Fruit fly (Drosophila melanogaster) whole organism, embryonic: ENCODE results near the gene P5CDh1.

ENCODE experiments used
- Abd-B ChIP-seq: fragments of 200-800 bp; sonication (Bioruptor generic); optimal IDR thresholded peaks from 2 replicates; lab custom pipeline; 2018; ENCODE audit warnings: missing biosample characterization, mild to moderate bottlenecking, missing genetic modification characterization, moderate library complexity
- B-H1 ChIP-seq: fragments of 200-800 bp; sonication (Bioruptor generic); IDR thresholded peaks from 3 replicates; pipeline ENCODE4 v1.3.6; 2022; ENCODE audit warnings: missing biosample characterization, missing genetic modification characterization
- Bgb ChIP-seq: fragments of 200-800 bp; sonication (Bioruptor generic); IDR thresholded peaks from 2 replicates; pipeline ENCODE4 v1.3.6; 2022; ENCODE audit warnings: missing biosample characterization, missing genetic modification characterization; ENCODE audit not compliant: partially characterized antibody
- CG11723 ChIP-seq: fragments of 200-800 bp; sonication (Bioruptor generic); optimal IDR thresholded peaks from 2 replicates; lab custom pipeline; 2017; ENCODE audit warnings: missing biosample characterization, mild to moderate bottlenecking, missing genetic modification characterization
- CG1233 ChIP-seq: fragments of 200-800 bp; sonication (Bioruptor generic); optimal IDR thresholded peaks from 4 replicates; lab custom pipeline; 2018; ENCODE audit warnings: missing biosample characterization, mild to moderate bottlenecking, missing genetic modification characterization
- CG13287 ChIP-seq: fragments of 200-800 bp; sonication (Bioruptor generic); IDR thresholded peaks from 2 replicates; pipeline ENCODE4 v1.3.6; 2022; ENCODE audit warnings: missing biosample characterization, missing genetic modification characterization; ENCODE audit not compliant: partially characterized antibody
- CG13894 ChIP-seq: fragments of 200-800 bp; sonication (Bioruptor generic); optimal IDR thresholded peaks from 3 replicates; lab custom pipeline; 2018; ENCODE audit warnings: missing biosample characterization, mild to moderate bottlenecking, missing genetic modification characterization, moderate library complexity
- CG14014 ChIP-seq: fragments of 200-800 bp; sonication (Bioruptor generic); IDR thresholded peaks from 2 replicates; pipeline ENCODE4 v1.3.6; 2022; ENCODE audit warnings: missing biosample characterization, missing genetic modification characterization
- CG17361 ChIP-seq: fragments of 200-800 bp; sonication (Bioruptor generic); IDR thresholded peaks from 3 replicates; pipeline ENCODE4 v1.3.6; 2022; ENCODE audit warnings: missing biosample characterization, missing genetic modification characterization
- CG18011 ChIP-seq: fragments of 200-800 bp; sonication (Bioruptor generic); optimal IDR thresholded peaks from 2 replicates; lab custom pipeline; 2017; ENCODE audit warnings: missing biosample characterization, missing genetic modification characterization, mild to moderate bottlenecking, moderate library complexity, missing genotype
- CG30431 ChIP-seq: fragments of 200-800 bp; sonication (Bioruptor generic); optimal IDR thresholded peaks from 2 replicates; lab custom pipeline; 2017; ENCODE audit warnings: missing biosample characterization, missing genetic modification characterization
- CG33213 ChIP-seq: fragments of 200-800 bp; sonication (Bioruptor generic); optimal IDR thresholded peaks from 3 replicates; lab custom pipeline; 2016; ENCODE audit warnings: missing biosample characterization, missing genetic modification characterization
- CG42726 ChIP-seq: fragments of 200-800 bp; sonication (Bioruptor generic); IDR thresholded peaks from 2 replicates; pipeline ENCODE4 v1.3.6; 2022; ENCODE audit warnings: missing biosample characterization, missing genetic modification characterization; ENCODE audit not compliant: partially characterized antibody
- CG7839 ChIP-seq: fragments of 200-800 bp; sonication (Bioruptor generic); optimal IDR thresholded peaks from 3 replicates; lab custom pipeline; 2018; ENCODE audit warnings: missing biosample characterization, mild to moderate bottlenecking, missing genetic modification characterization, moderate library complexity
- CG8478 ChIP-seq: fragments of >200 bp; optimal IDR thresholded peaks from 2 replicates; lab custom pipeline; 2018
- CG8765 ChIP-seq: fragments of 200-800 bp; sonication (Bioruptor generic); IDR thresholded peaks from 2 replicates; pipeline ENCODE4 v1.3.6; 2022; ENCODE audit warnings: missing biosample characterization, missing genetic modification characterization
- CG9437 ChIP-seq: fragments of 200-800 bp; sonication (Bioruptor generic); optimal IDR thresholded peaks from 2 replicates; lab custom pipeline; 2018; ENCODE audit warnings: missing biosample characterization, mild to moderate bottlenecking, missing genetic modification characterization
- Dip3 ChIP-seq: fragments of 200-800 bp; sonication (Bioruptor generic); optimal IDR thresholded peaks from 3 replicates; lab custom pipeline; 2016; ENCODE audit warnings: missing biosample characterization, missing genetic modification characterization
- Dll ChIP-seq: fragments of 200-800 bp; sonication (Bioruptor generic); IDR thresholded peaks from 4 replicates; pipeline ENCODE4 v1.3.6; 2022; ENCODE audit warnings: missing biosample characterization, missing genetic modification characterization; ENCODE audit not compliant: partially characterized antibody
- Eip74EF ChIP-seq, 2 experiments: fragments of 200-800 bp in 1 of 2; fragments of >200 bp in 1 of 2; sonication (Bioruptor generic) in 1 of 2; optimal IDR thresholded peaks; 2 replicates each; lab custom pipeline; 2017 to 2019; ENCODE audit warnings: missing biosample characterization in 2 of 2, missing genetic modification characterization in 2 of 2, mild to moderate bottlenecking in 1 of 2, moderate library complexity in 1 of 2
- Fer2 ChIP-seq: fragments of 200-800 bp; sonication (Bioruptor generic); optimal IDR thresholded peaks from 2 replicates; lab custom pipeline; 2018; ENCODE audit warnings: missing biosample characterization, mild to moderate bottlenecking, missing genetic modification characterization, moderate library complexity
- Fer3 ChIP-seq: fragments of 200-800 bp; sonication (Bioruptor generic); optimal IDR thresholded peaks from 2 replicates; lab custom pipeline; 2018; ENCODE audit warnings: missing biosample characterization, mild to moderate bottlenecking, missing genetic modification characterization, moderate library complexity
- H15 ChIP-seq: fragments of 200-800 bp; sonication (Bioruptor generic); IDR thresholded peaks from 3 replicates; pipeline ENCODE4 v1.3.6; 2022; ENCODE audit warnings: missing biosample characterization, missing genetic modification characterization
- HmgD ChIP-seq: fragments of 200-800 bp; sonication (Bioruptor generic); optimal IDR thresholded peaks from 3 replicates; lab custom pipeline; 2016; ENCODE audit warnings: missing biosample characterization, missing genetic modification characterization
- NFAT ChIP-seq: fragments of 200-800 bp; sonication (Bioruptor generic); IDR thresholded peaks from 2 replicates; pipeline ENCODE4 v1.3.6; 2022; ENCODE audit warnings: missing biosample characterization, missing genetic modification characterization
- Nf-YC ChIP-seq: fragments of 200-800 bp; optimal IDR thresholded peaks from 3 replicates; lab custom pipeline; 2019; ENCODE audit warnings: missing biosample characterization, mild to moderate bottlenecking, missing genetic modification characterization, moderate library complexity
- Oaz ChIP-seq: fragments of 200-800 bp; sonication (Bioruptor generic); IDR thresholded peaks from 2 replicates; pipeline ENCODE4 v1.3.6; 2022; ENCODE audit warnings: missing biosample characterization, missing genetic modification characterization
- Six4 ChIP-seq: fragments of 200-800 bp; sonication (Bioruptor generic); optimal IDR thresholded peaks from 2 replicates; lab custom pipeline; 2016; ENCODE audit warnings: missing biosample characterization, missing genetic modification characterization
- Spps ChIP-seq: fragments of 200-800 bp; sonication (Bioruptor generic); optimal IDR thresholded peaks from 2 replicates; lab custom pipeline; 2018; ENCODE audit warnings: missing biosample characterization, mild to moderate bottlenecking, missing genetic modification characterization
- dati ChIP-seq: fragments of 200-800 bp; sonication (Bioruptor generic); IDR thresholded peaks from 2 replicates; pipeline ENCODE4 v1.3.6; 2022; ENCODE audit warnings: missing biosample characterization, missing genetic modification characterization
- dmrt11E ChIP-seq: fragments of 200-800 bp; sonication (Bioruptor generic); optimal IDR thresholded peaks from 3 replicates; lab custom pipeline; 2018; ENCODE audit warnings: missing biosample characterization, mild to moderate bottlenecking, missing genetic modification characterization, moderate library complexity
- ems ChIP-seq: fragments of 200-800 bp; sonication (Bioruptor generic); optimal IDR thresholded peaks from 3 replicates; lab custom pipeline; 2016; ENCODE audit warnings: missing biosample characterization, missing genetic modification characterization
- ewg ChIP-seq: fragments of 200-800 bp; sonication (Bioruptor generic); optimal IDR thresholded peaks from 3 replicates; lab custom pipeline; 2017; ENCODE audit warnings: mild to moderate bottlenecking, missing biosample characterization, missing genetic modification reagents, missing genetic modification characterization
- eyg ChIP-seq: fragments of 200-800 bp; sonication (Bioruptor generic); optimal IDR thresholded peaks from 3 replicates; lab custom pipeline; 2016; ENCODE audit warnings: missing biosample characterization, missing genetic modification characterization
- fd102C ChIP-seq: fragments of 200-800 bp; sonication (Bioruptor generic); optimal IDR thresholded peaks from 2 replicates; lab custom pipeline; 2018; ENCODE audit warnings: missing biosample characterization, mild to moderate bottlenecking, missing genetic modification characterization, moderate library complexity
- fru ChIP-seq: fragments of >200 bp; optimal IDR thresholded peaks from 2 replicates; lab custom pipeline; 2017
- gcm2 ChIP-seq: fragments of 200-800 bp; sonication (Bioruptor generic); optimal IDR thresholded peaks from 2 replicates; lab custom pipeline; 2016; ENCODE audit warnings: missing biosample characterization, missing genetic modification characterization
- grn ChIP-seq: fragments of 200-800 bp; sonication (Bioruptor generic); optimal IDR thresholded peaks from 3 replicates; lab custom pipeline; 2017; ENCODE audit warnings: missing biosample characterization, missing genetic modification characterization
- mirr ChIP-seq: fragments of 200-800 bp; sonication (Bioruptor generic); optimal IDR thresholded peaks from 3 replicates; lab custom pipeline; 2018; ENCODE audit warnings: missing biosample characterization, mild to moderate bottlenecking, missing genetic modification characterization
- nom ChIP-seq: fragments of 200-800 bp; sonication (Bioruptor generic); optimal IDR thresholded peaks from 2 replicates; lab custom pipeline; 2017; ENCODE audit warnings: missing biosample characterization, missing genetic modification characterization, mild to moderate bottlenecking, moderate library complexity, missing genetic modification reagents
- pros ChIP-seq: fragments of 200-800 bp; sonication (Bioruptor generic); optimal IDR thresholded peaks from 3 replicates; lab custom pipeline; 2019; ENCODE audit warnings: missing biosample characterization, mild to moderate bottlenecking, missing genetic modification characterization, moderate library complexity
- repo ChIP-seq: fragments of 200-800 bp; sonication (Bioruptor generic); optimal IDR thresholded peaks from 2 replicates; lab custom pipeline; 2016; ENCODE audit warnings: missing biosample characterization, missing genetic modification characterization
- ro ChIP-seq: fragments of 200-800 bp; sonication (Bioruptor generic); IDR thresholded peaks from 2 replicates; pipeline ENCODE4 v1.3.6; 2022; ENCODE audit warnings: missing biosample characterization, missing genetic modification characterization
- salm ChIP-seq: fragments of 200-800 bp; sonication (Bioruptor generic); optimal IDR thresholded peaks from 2 replicates; lab custom pipeline; 2018; ENCODE audit warnings: missing biosample characterization, mild to moderate bottlenecking, missing genetic modification characterization
- shn ChIP-seq: fragments of 200-800 bp; sonication (Bioruptor generic); optimal IDR thresholded peaks from 3 replicates; lab custom pipeline; 2016; ENCODE audit warnings: missing biosample characterization, missing genetic modification characterization
- slou ChIP-seq: fragments of 200-800 bp; sonication (Bioruptor generic); optimal IDR thresholded peaks from 3 replicates; lab custom pipeline; 2016; ENCODE audit warnings: missing biosample characterization, missing genetic modification characterization
- sna ChIP-seq: fragments of 200-800 bp; sonication (Bioruptor generic); IDR thresholded peaks from 2 replicates; pipeline ENCODE4 v1.3.6; 2022; ENCODE audit warnings: missing biosample characterization, missing genetic modification characterization; ENCODE audit not compliant: partially characterized antibody
- tna ChIP-seq: fragments of 200-800 bp; sonication (Bioruptor generic); IDR thresholded peaks from 2 replicates; pipeline ENCODE4 v1.3.6; 2022; ENCODE audit warnings: missing biosample characterization, missing genetic modification characterization; ENCODE audit not compliant: partially characterized antibody
- trh ChIP-seq: fragments of 200-800 bp; sonication (Bioruptor generic); optimal IDR thresholded peaks from 2 replicates; lab custom pipeline; 2016; ENCODE audit warnings: missing biosample characterization, missing genetic modification characterization
- unc-4 ChIP-seq: fragments of 200-800 bp; sonication (Bioruptor generic); IDR thresholded peaks from 2 replicates; pipeline ENCODE4 v1.3.6; 2022; ENCODE audit warnings: missing biosample characterization, missing genetic modification characterization; ENCODE audit not compliant: partially characterized antibody
- usp ChIP-seq: fragments of >200 bp; optimal IDR thresholded peaks from 2 replicates; lab custom pipeline; 2017; ENCODE audit warnings: missing biosample characterization, missing genetic modification characterization

The P5CDh1 gene

dm6 chr3L:21879344-21879743 is 38.2 kb upstream of the P5CDh1 start (continued):
- peak; percentile 75 for TF ChIP-seq CG13287
- TF ChIP-seq CG33213 (GFP tag; lab: Kevin White, UChicago) = peak; percentile 22
- TF ChIP-seq NFAT (GFP tag; lab: Robert Waterston, UW) = peak; percentile 40; the same call in 1 of the 2 replicates
- peak; percentile 72 for TF ChIP-seq CG42726
- peak; percentile 78 for TF ChIP-seq pros (GFP tag; lab: Kevin White, UChicago)
- peak; percentile 97 for TF ChIP-seq Bgb (GFP tag; lab: Robert Waterston, UW)
- no peak for TF ChIP-seq CG17361 (GFP tag; lab: Robert Waterston, UW)
- TF ChIP-seq CG9437 (GFP tag; lab: Kevin White, UChicago) = no peak
- TF ChIP-seq nom (GFP tag; lab: Kevin White, UChicago) = peak; percentile 85
- peak; percentile 29 for TF ChIP-seq CG11723 (GFP tag; lab: Kevin White, UChicago)
- peak; percentile 75 for TF ChIP-seq CG8478 (lab: Kevin White, UChicago)
- TF ChIP-seq Fer2 (tag; lab: Kevin White, UChicago) = no peak
- no peak for TF ChIP-seq Dip3 (GFP tag; lab: Kevin White, UChicago)
- no peak for TF ChIP-seq Abd-B
- peak; percentile 11 for TF ChIP-seq salm (tag; lab: Kevin White, UChicago)
- TF ChIP-seq CG18011 (GFP tag; lab: Kevin White, UChicago) = no peak
- TF ChIP-seq mirr = peak; percentile 47
- peak; percentile 62 for TF ChIP-seq Nf-YC (tag; lab: Kevin White, UChicago)
- no peak for TF ChIP-seq gcm2 (GFP tag; lab: Kevin White, UChicago)
- no peak for TF ChIP-seq usp (GFP tag; lab: Kevin White, UChicago)
- no peak for TF ChIP-seq CG14014 (GFP tag; lab: Robert Waterston, UW)
- TF ChIP-seq Fer3 (tag; lab: Kevin White, UChicago) = no peak
- TF ChIP-seq fru (lab: Kevin White, UChicago) = no peak
- TF ChIP-seq sna (GFP tag; lab: Robert Waterston, UW) = peak; percentile 66; the same call in 1 of the 2 replicates
- no peak for TF ChIP-seq shn (GFP tag; lab: Kevin White, UChicago)
- no peak for TF ChIP-seq Six4 (GFP tag; lab: Kevin White, UChicago)
- TF ChIP-seq dati (GFP tag; lab: Robert Waterston, UW) = no peak
- TF ChIP-seq CG13894 = peak; percentile 42
- TF ChIP-seq grn (GFP tag; lab: Kevin White, UChicago) = no peak
- peak; percentile 93 for TF ChIP-seq ewg
- no peak for TF ChIP-seq CG1233 (GFP tag; lab: Kevin White, UChicago)
- TF ChIP-seq ro (GFP tag; lab: Robert Waterston, UW) = no peak
- no peak for TF ChIP-seq unc-4 (GFP tag; lab: Robert Waterston, UW)
- no peak for TF ChIP-seq dmrt11E (tag; lab: Kevin White, UChicago)
- no peak for TF ChIP-seq fd102C (GFP tag; lab: Kevin White, UChicago)
- TF ChIP-seq HmgD (GFP tag; lab: Kevin White, UChicago) = peak; percentile 22
- TF ChIP-seq Spps (tag; lab: Kevin White, UChicago) = no peak
- TF ChIP-seq tna (GFP tag; lab: Robert Waterston, UW) = peak; percentile 83
- TF ChIP-seq repo (GFP tag; lab: Kevin White, UChicago) = peak; percentile 43
- TF ChIP-seq Eip74EF (GFP tag; optimal IDR thresholded peaks at IDR 0.05; lab: Kevin White, UChicago) = peak in 1 of 2 experiments; percentile 33
- TF ChIP-seq Oaz (GFP tag; lab: Robert Waterston, UW) = no peak
- TF ChIP-seq ems (GFP tag; lab: Kevin White, UChicago) = no peak
- no peak for TF ChIP-seq CG8765 (GFP tag; lab: Robert Waterston, UW)
- no peak for TF ChIP-seq slou
- 0 out of 3 replicates have a peak, but pooled peaks have one; percentile 43 for TF ChIP-seq H15 (GFP tag; lab: Robert Waterston, UW)
- TF ChIP-seq B-H1 = no peak
- peak; percentile 46; the same call in 1 of the 4 replicates for TF ChIP-seq Dll
- no peak for TF ChIP-seq eyg
- no peak for TF ChIP-seq trh (GFP tag; lab: Kevin White, UChicago)
- no peak for TF ChIP-seq CG30431
- peak; percentile 29 for TF ChIP-seq CG7839 (tag; lab: Kevin White, UChicago)
